Worm (Caenorhabditis elegans) whole organism, young adult: ENCODE data around the gene C41H7.2.
A peak's percentile ranks its signal among the peaks of the same experiment; 100 is the strongest.

Experiments
- B0336.3 ChIP-seq: fragments of 200-800 bp; sonication (Bioruptor generic); IDR thresholded peaks from 2 replicates; pipeline ENCODE4 v1.3.6; 2022; ENCODE audit warnings: missing genetic modification characterization, missing compliant biosample characterization
- C06A6.2 ChIP-seq: fragments of 200-800 bp; sonication (Bioruptor generic); conservative IDR thresholded peaks from 2 replicates; pipeline ENCODE4 v1.3.6; 2022; ENCODE audit warnings: missing genetic modification characterization, missing compliant biosample characterization
- T26A5.8 ChIP-seq: sonication (generic microtip); optimal IDR thresholded peaks from 2 replicates; lab custom pipeline; 2016; ENCODE audit warnings: missing genetic modification characterization, missing compliant biosample characterization
- Y95B8A.8 ChIP-seq: fragments of 200-800 bp; sonication (Bioruptor generic); IDR thresholded peaks from 2 replicates; pipeline ENCODE4 v1.3.6; 2022; ENCODE audit warnings: missing genetic modification reagents, missing genetic modification characterization, missing compliant biosample characterization
- ZK185.1 ChIP-seq: sonication (generic microtip); optimal IDR thresholded peaks from 2 replicates; lab custom pipeline; 2016; ENCODE audit warnings: mild to moderate bottlenecking, missing genetic modification characterization, missing compliant biosample characterization; ENCODE audit not compliant: poor library complexity, severe bottlenecking
- aptf-3 ChIP-seq: fragments of 200-800 bp; sonication (Bioruptor generic); IDR thresholded peaks from 2 replicates; pipeline ENCODE4 v1.3.6; 2022; ENCODE audit warnings: missing genetic modification characterization, missing compliant biosample characterization
- bed-1 ChIP-seq: fragments of 200-800 bp; sonication (Bioruptor generic); IDR thresholded peaks from 2 replicates; pipeline ENCODE4 v1.3.6; 2022; ENCODE audit warnings: missing genetic modification reagents, missing genetic modification characterization, missing compliant biosample characterization
- ceh-27 ChIP-seq: fragments of 200-800 bp; sonication (Bioruptor generic); optimal IDR thresholded peaks from 2 replicates; lab custom pipeline; 2018; ENCODE audit warnings: mild to moderate bottlenecking, missing genetic modification characterization, moderate library complexity, missing compliant biosample characterization
- ceh-91 ChIP-seq: fragments of 200-800 bp; sonication (Bioruptor generic); IDR thresholded peaks from 2 replicates; pipeline ENCODE4 v1.3.6; 2022; ENCODE audit warnings: missing genetic modification reagents, missing genetic modification characterization, missing compliant biosample characterization
- chd-7 ChIP-seq: sonication (generic microtip); optimal IDR thresholded peaks from 2 replicates; lab custom pipeline; 2016; ENCODE audit warnings: mild to moderate bottlenecking, missing genetic modification characterization, moderate library complexity, missing compliant biosample characterization
- die-1 ChIP-seq: sonication (generic microtip); optimal IDR thresholded peaks from 2 replicates; lab custom pipeline; 2016; ENCODE audit warnings: missing genotype, mild to moderate bottlenecking, missing genetic modification characterization, missing compliant biosample characterization
- fkh-3 ChIP-seq: sonication (generic microtip); optimal IDR thresholded peaks from 2 replicates; lab custom pipeline; 2016; ENCODE audit warnings: mild to moderate bottlenecking, missing genetic modification characterization, missing compliant biosample characterization
- hlh-12 ChIP-seq: sonication (generic microtip); optimal IDR thresholded peaks from 2 replicates; lab custom pipeline; 2016; ENCODE audit warnings: missing genetic modification characterization, missing compliant biosample characterization
- hmg-1.2 ChIP-seq: fragments of 200-800 bp; sonication (Bioruptor generic); IDR thresholded peaks from 2 replicates; pipeline ENCODE4 v1.3.6; 2022; ENCODE audit warnings: missing genetic modification reagents, missing genetic modification characterization, missing compliant biosample characterization
- hrde-1 ChIP-seq: sonication (generic microtip); optimal IDR thresholded peaks from 2 replicates; lab custom pipeline; 2016; ENCODE audit warnings: missing genetic modification characterization, mild to moderate bottlenecking, missing compliant biosample characterization, moderate library complexity, missing genotype, missing genetic modification reagents, borderline replicate concordance
- hsf-1 ChIP-seq: fragments of 200-800 bp; sonication (Bioruptor generic); IDR thresholded peaks from 2 replicates; pipeline ENCODE4 v1.3.6; 2022; ENCODE audit warnings: missing genetic modification reagents, missing genetic modification characterization, missing compliant biosample characterization
- lag-1 ChIP-seq: fragments of 200-800 bp; sonication (Bioruptor generic); IDR thresholded peaks from 2 replicates; pipeline ENCODE4 v1.3.6; 2022; ENCODE audit warnings: missing genetic modification reagents, missing genetic modification characterization, missing compliant biosample characterization
- lin-54 ChIP-seq: fragments of 200-800 bp; sonication (Bioruptor generic); optimal IDR thresholded peaks from 2 replicates; lab custom pipeline; 2018; ENCODE audit warnings: mild to moderate bottlenecking, missing genetic modification characterization, missing compliant biosample characterization
- lir-1 ChIP-seq: fragments of 200-800 bp; sonication (Bioruptor generic); conservative IDR thresholded peaks from 2 replicates; pipeline ENCODE4 v1.3.6; 2022; ENCODE audit warnings: missing genetic modification reagents, missing genetic modification characterization, missing compliant biosample characterization
- lsy-27 ChIP-seq: sonication (generic microtip); optimal IDR thresholded peaks from 2 replicates; lab custom pipeline; 2017; ENCODE audit warnings: missing genetic modification characterization, mild to moderate bottlenecking, missing compliant biosample characterization, antibody characterized with exemption, missing genotype, borderline replicate concordance; ENCODE audit not compliant: insufficient read depth
- madf-3 ChIP-seq: fragments of 200-800 bp; sonication (Bioruptor generic); IDR thresholded peaks from 2 replicates; pipeline ENCODE4 v1.3.6; 2022; ENCODE audit warnings: missing genetic modification reagents, missing genetic modification characterization, missing compliant biosample characterization
- madf-6 ChIP-seq: fragments of 200-800 bp; sonication (Bioruptor generic); IDR thresholded peaks from 2 replicates; pipeline ENCODE4 v1.3.6; 2022; ENCODE audit warnings: missing genetic modification reagents, missing genetic modification characterization, missing compliant biosample characterization
- nhr-179 ChIP-seq: sonication (generic microtip); optimal IDR thresholded peaks from 2 replicates; lab custom pipeline; 2016; ENCODE audit warnings: mild to moderate bottlenecking, missing genetic modification characterization, missing compliant biosample characterization
- pha-4 ChIP-seq: fragments of 150-350 bp; sonication (generic microtip); optimal IDR thresholded peaks from 2 replicates; lab custom pipeline; 2014; ENCODE audit warnings: missing biosample characterization, missing genetic modification reagents, missing genetic modification characterization
- sdz-38 ChIP-seq: sonication (generic microtip); optimal IDR thresholded peaks from 2 replicates; lab custom pipeline; 2016; ENCODE audit warnings: missing genotype, missing genetic modification characterization, missing compliant biosample characterization
- snpc-1.1 ChIP-seq: sonication (generic microtip); optimal IDR thresholded peaks from 2 replicates; lab custom pipeline; 2017; ENCODE audit warnings: missing genetic modification characterization, mild to moderate bottlenecking, missing compliant biosample characterization, antibody characterized with exemption, moderate library complexity, missing genotype, missing genetic modification reagents; ENCODE audit not compliant: insufficient read depth
- tbp1 ChIP-seq: fragments of 200-800 bp; sonication (Bioruptor generic); optimal IDR thresholded peaks from 2 replicates; lab custom pipeline; 2018; ENCODE audit warnings: mild to moderate bottlenecking, missing genetic modification characterization, missing compliant biosample characterization
- unc-130 ChIP-seq: sonication (generic microtip); optimal IDR thresholded peaks from 2 replicates; lab custom pipeline; 2016; ENCODE audit warnings: missing genetic modification reagents, missing genetic modification characterization, missing compliant biosample characterization
- zfh-2 ChIP-seq: fragments of 200-800 bp; sonication (Bioruptor generic); conservative IDR thresholded peaks from 2 replicates; pipeline ENCODE4 v1.3.6; 2022; ENCODE audit warnings: missing genetic modification reagents, missing genetic modification characterization, missing compliant biosample characterization
- ztf-18 ChIP-seq: sonication (generic microtip); optimal IDR thresholded peaks from 2 replicates; lab custom pipeline; 2016; ENCODE audit warnings: missing genotype, mild to moderate bottlenecking, missing genetic modification characterization, missing compliant biosample characterization
- ztf-22 ChIP-seq: fragments of 200-800 bp; sonication (Bioruptor generic); optimal IDR thresholded peaks from 2 replicates; lab custom pipeline; 2018; ENCODE audit warnings: mild to moderate bottlenecking, missing genetic modification characterization, moderate library complexity, missing compliant biosample characterization
- ztf-26 ChIP-seq: sonication (generic microtip); optimal IDR thresholded peaks from 2 replicates; lab custom pipeline; 2017; ENCODE audit warnings: missing genetic modification characterization, missing compliant biosample characterization
- ztf-28 ChIP-seq: fragments of 200-800 bp; sonication (Bioruptor generic); IDR thresholded peaks from 2 replicates; pipeline ENCODE4 v1.3.6; 2022; ENCODE audit warnings: missing genetic modification reagents, missing genetic modification characterization, missing compliant biosample characterization

C41H7.2 gene

ce11 chrII:3048378-3048777 is 33.8 kb downstream of the C41H7.2 start, which contains the start of gene sri-28:
Gene sri-28, plus strand, starts transcription at chrII:3048678.
- TF ChIP-seq unc-130 (GFP tag; lab: Kevin White, UChicago) (no peak), nhr-179 (tag; lab: Kevin White, UChicago) (no peak), lsy-27 (tag; lab: Kevin White, UChicago) (no peak), snpc-1.1 (tag; lab: Kevin White, UChicago) (no peak), ceh-91 (no peak), ztf-22 (GFP tag; lab: Kevin White, UChicago) (no peak), sdz-38 (no peak), hlh-12 (no peak), Y95B8A.8 (GFP tag; lab: Robert Waterston, UW) (no peak), hrde-1 (tag; lab: Kevin White, UChicago) (no peak), tbp1 (GFP tag; lab: Kevin White, UChicago) (no peak), ztf-26 (tag; lab: Kevin White, UChicago) (no peak)

- TF ChIP-seq ZK185.1 (tag; lab: Kevin White, UChicago): no peak
- peak; percentile 24; the same call in 1 of the 2 replicates for TF ChIP-seq madf-6
- TF ChIP-seq C06A6.2 (GFP tag; lab: Robert Waterston, UW): no peak
- no peak for TF ChIP-seq fkh-3
- no peak for TF ChIP-seq bed-1 (GFP tag; lab: Robert Waterston, UW)
- TF ChIP-seq ceh-27: no peak
- TF ChIP-seq B0336.3 (GFP tag; lab: Robert Waterston, UW): no peak
- no peak for TF ChIP-seq pha-4 (tag; lab: Kevin White, UChicago)
- TF ChIP-seq hsf-1 (GFP tag; lab: Robert Waterston, UW): 0 out of 2 replicates have a peak, but pooled peaks have one; percentile 39
- no peak for TF ChIP-seq lir-1 (GFP tag; lab: Robert Waterston, UW)
- TF ChIP-seq hmg-1.2 (GFP tag; lab: Robert Waterston, UW): no peak
- TF ChIP-seq ceh-91: no peak
- TF ChIP-seq die-1: no peak
Measured at ce11 chrII:3048989-3049388, 34.4 kb downstream of the C41H7.2 start.

ce11 chrII:3050703-3051102 is 36.1 kb downstream of the C41H7.2 start, which contains the start of gene sri-31:
Gene sri-31, plus strand, starts transcription at chrII:3051003.
- TF ChIP-seq ztf-18 (no peak), madf-3 (GFP tag; lab: Robert Waterston, UW) (no peak), ztf-28 (no peak), chd-7 (tag; lab: Kevin White, UChicago) (no peak), lag-1 (GFP tag; lab: Robert Waterston, UW) (no peak), aptf-3 (no peak), T26A5.8 (no peak), C06A6.2 (GFP tag; lab: Robert Waterston, UW) (no peak)

- no peak for TF ChIP-seq lin-54 (GFP tag; lab: Kevin White, UChicago)
- TF ChIP-seq hmg-1.2 (GFP tag; lab: Robert Waterston, UW): no peak
Measured at ce11 chrII:3051332-3051731, 36.7 kb downstream of the C41H7.2 start.

- TF ChIP-seq fkh-3: no peak
- TF ChIP-seq zfh-2: peak; percentile 55; the same call in 1 of the 2 replicates
- TF ChIP-seq, all 124 proteins: peak for 1
Measured at ce11 chrII:3052843-3053242, 38.2 kb downstream of the C41H7.2 start.
